Worm (Caenorhabditis elegans) whole organism, late embryonic: Measurements from ENCODE around the gene F53F4.4.

ENCODE experiments used
- C08G9.2 ChIP-seq: sonication (generic microtip); optimal IDR thresholded peaks from 2 replicates; lab custom pipeline; 2016; ENCODE audit warnings: mild to moderate bottlenecking, missing genetic modification characterization, moderate library complexity, missing compliant biosample characterization
- C38D4.7 ChIP-seq: fragments of 200-800 bp; sonication (Bioruptor generic); optimal IDR thresholded peaks from 2 replicates; lab custom pipeline; 2018; ENCODE audit warnings: mild to moderate bottlenecking, missing genetic modification characterization, moderate library complexity, missing compliant biosample characterization
- F13H6.1 ChIP-seq: sonication (generic microtip); optimal IDR thresholded peaks from 2 replicates; lab custom pipeline; 2016; ENCODE audit warnings: missing genetic modification characterization, missing compliant biosample characterization
- K02D7.2 ChIP-seq: sonication (generic microtip); optimal IDR thresholded peaks from 2 replicates; lab custom pipeline; 2017; ENCODE audit warnings: mild to moderate bottlenecking, missing genetic modification characterization, missing compliant biosample characterization
- ahr-1 ChIP-seq: sonication (generic microtip); optimal IDR thresholded peaks from 2 replicates; lab custom pipeline; 2016; ENCODE audit warnings: missing genetic modification characterization, missing compliant biosample characterization
- ama-1 ChIP-seq: fragments of 150-350 bp; optimal IDR thresholded peaks from 2 replicates; lab custom pipeline; 2014
- ceh-14 ChIP-seq: sonication (generic microtip); optimal IDR thresholded peaks from 2 replicates; lab custom pipeline; 2016; ENCODE audit warnings: missing genotype, missing genetic modification characterization, missing compliant biosample characterization
- ceh-18 ChIP-seq: sonication (generic microtip); optimal IDR thresholded peaks from 2 replicates; lab custom pipeline; 2016; ENCODE audit warnings: missing genetic modification characterization, missing compliant biosample characterization
- ceh-19 ChIP-seq: fragments of 200-800 bp; sonication (Bioruptor generic); optimal IDR thresholded peaks from 2 replicates; lab custom pipeline; 2018; ENCODE audit warnings: mild to moderate bottlenecking, missing genetic modification characterization, missing compliant biosample characterization
- ceh-22 ChIP-seq: sonication (generic microtip); optimal IDR thresholded peaks from 2 replicates; lab custom pipeline; 2017; ENCODE audit warnings: missing biosample characterization, missing genetic modification characterization
- ceh-24 ChIP-seq: sonication (generic microtip); optimal IDR thresholded peaks from 2 replicates; lab custom pipeline; 2016; ENCODE audit warnings: mild to moderate bottlenecking, missing genetic modification characterization, missing compliant biosample characterization
- ceh-30 ChIP-seq: fragments of 150-350 bp; optimal IDR thresholded peaks from 2 replicates; lab custom pipeline; 2014; ENCODE audit warnings: missing biosample characterization, missing genetic modification characterization
- ceh-31 ChIP-seq: sonication (generic microtip); optimal IDR thresholded peaks from 2 replicates; lab custom pipeline; 2016; ENCODE audit warnings: missing genetic modification characterization, missing compliant biosample characterization
- ceh-45 ChIP-seq: fragments of 200-800 bp; sonication (Bioruptor generic); IDR thresholded peaks from 2 replicates; pipeline ENCODE4 v1.3.6; 2022; ENCODE audit warnings: missing genetic modification reagents, missing genetic modification characterization, missing compliant biosample characterization
- ceh-48 ChIP-seq: sonication (generic microtip); optimal IDR thresholded peaks from 2 replicates; lab custom pipeline; 2016; ENCODE audit warnings: missing genetic modification characterization, inconsistent platforms, missing compliant biosample characterization
- ceh-6 ChIP-seq: fragments of 200-800 bp; sonication (Bioruptor generic); optimal IDR thresholded peaks from 2 replicates; lab custom pipeline; 2018; ENCODE audit warnings: mild to moderate bottlenecking, missing genetic modification characterization, missing compliant biosample characterization
- ceh-9 ChIP-seq: sonication (generic microtip); optimal IDR thresholded peaks from 2 replicates; lab custom pipeline; 2016; ENCODE audit warnings: mild to moderate bottlenecking, missing genetic modification characterization, inconsistent platforms, missing compliant biosample characterization
- che-1 ChIP-seq: sonication (generic microtip); optimal IDR thresholded peaks from 2 replicates; lab custom pipeline; 2016; ENCODE audit warnings: mild to moderate bottlenecking, missing genetic modification characterization, missing compliant biosample characterization
- dmd-4 ChIP-seq: sonication (generic microtip); optimal IDR thresholded peaks from 2 replicates; lab custom pipeline; 2016; ENCODE audit warnings: borderline replicate concordance, missing genetic modification characterization, missing compliant biosample characterization
- dve-1 ChIP-seq: sonication (generic microtip); optimal IDR thresholded peaks from 2 replicates; lab custom pipeline; 2017; ENCODE audit warnings: antibody characterized with exemption, mild to moderate bottlenecking, missing genetic modification characterization, missing compliant biosample characterization
- elt-2 ChIP-seq: sonication (generic microtip); optimal IDR thresholded peaks from 2 replicates; lab custom pipeline; 2016; ENCODE audit warnings: missing genetic modification reagents, missing genetic modification characterization, missing compliant biosample characterization
- ets-4 ChIP-seq: sonication (generic microtip); optimal IDR thresholded peaks from 2 replicates; lab custom pipeline; 2016; ENCODE audit warnings: missing genetic modification characterization, missing compliant biosample characterization
- fkh-10 ChIP-seq: fragments of 150-350 bp; optimal IDR thresholded peaks from 2 replicates; lab custom pipeline; 2014; ENCODE audit warnings: missing biosample characterization, missing genetic modification reagents, missing genetic modification characterization
- fkh-6 ChIP-seq: sonication (generic microtip); optimal IDR thresholded peaks from 2 replicates; lab custom pipeline; 2016; ENCODE audit warnings: missing genetic modification characterization, missing compliant biosample characterization
- gmeb-2 ChIP-seq: sonication (generic microtip); optimal IDR thresholded peaks from 2 replicates; lab custom pipeline; 2016; ENCODE audit warnings: missing genetic modification characterization, inconsistent platforms, missing compliant biosample characterization
- hlh-13 ChIP-seq: fragments of 200-800 bp; sonication (Bioruptor generic); optimal IDR thresholded peaks from 2 replicates; lab custom pipeline; 2018; ENCODE audit warnings: mild to moderate bottlenecking, missing genetic modification characterization, missing compliant biosample characterization
- hlh-15 ChIP-seq: sonication (generic microtip); optimal IDR thresholded peaks from 2 replicates; lab custom pipeline; 2016; ENCODE audit warnings: missing genetic modification characterization, missing compliant biosample characterization
- hlh-30 ChIP-seq: sonication (generic microtip); optimal IDR thresholded peaks from 2 replicates; lab custom pipeline; 2017; ENCODE audit warnings: antibody characterized with exemption, missing genetic modification characterization, missing compliant biosample characterization; ENCODE audit not compliant: insufficient read depth
- hlh-6 ChIP-seq: sonication (generic microtip); optimal IDR thresholded peaks from 2 replicates; lab custom pipeline; 2016; ENCODE audit warnings: missing genotype, missing genetic modification characterization, missing compliant biosample characterization
- hlh-8 ChIP-seq: sonication (generic microtip); optimal IDR thresholded peaks from 2 replicates; lab custom pipeline; 2016; ENCODE audit warnings: missing genotype, missing genetic modification characterization, missing compliant biosample characterization
- lin-11 ChIP-seq: fragments of 200-800 bp; sonication (Bioruptor generic); optimal IDR thresholded peaks from 2 replicates; lab custom pipeline; 2018; ENCODE audit warnings: mild to moderate bottlenecking, missing genetic modification characterization, missing compliant biosample characterization
- madf-2 ChIP-seq: sonication (generic microtip); optimal IDR thresholded peaks from 2 replicates; lab custom pipeline; 2017; ENCODE audit warnings: missing genetic modification characterization, missing compliant biosample characterization
- mec-3 ChIP-seq: sonication (generic microtip); optimal IDR thresholded peaks from 2 replicates; lab custom pipeline; 2016; ENCODE audit warnings: borderline replicate concordance, missing genetic modification characterization, missing compliant biosample characterization
- nhr-11 ChIP-seq: fragments of 150-350 bp; optimal IDR thresholded peaks from 2 replicates; lab custom pipeline; 2014; ENCODE audit warnings: missing biosample characterization, missing genetic modification characterization
- nhr-232 ChIP-seq: sonication (generic microtip); optimal IDR thresholded peaks from 2 replicates; lab custom pipeline; 2016; ENCODE audit warnings: missing genetic modification characterization, missing compliant biosample characterization
- odd-2 ChIP-seq: sonication (generic microtip); optimal IDR thresholded peaks from 2 replicates; lab custom pipeline; 2017; ENCODE audit warnings: antibody characterized with exemption, mild to moderate bottlenecking, missing genetic modification characterization, missing compliant biosample characterization
- pag-3 ChIP-seq: sonication (generic microtip); optimal IDR thresholded peaks from 2 replicates; lab custom pipeline; 2016; ENCODE audit warnings: missing compliant biosample characterization, missing genetic modification characterization, borderline replicate concordance
- pat-9 ChIP-seq: fragments of 200-800 bp; sonication (Bioruptor generic); optimal IDR thresholded peaks from 2 replicates; lab custom pipeline; 2018; ENCODE audit warnings: mild to moderate bottlenecking, missing genetic modification characterization, moderate library complexity, missing compliant biosample characterization
- pha-2 ChIP-seq: sonication (generic microtip); optimal IDR thresholded peaks from 2 replicates; lab custom pipeline; 2017; ENCODE audit warnings: mild to moderate bottlenecking, missing genetic modification characterization, missing compliant biosample characterization
- pros-1 ChIP-seq: fragments of 150-350 bp; optimal IDR thresholded peaks from 2 replicates; lab custom pipeline; 2014; ENCODE audit warnings: missing biosample characterization, missing genetic modification reagents, missing genetic modification characterization
- ref-2 ChIP-seq: sonication (generic microtip); optimal IDR thresholded peaks from 2 replicates; lab custom pipeline; 2016; ENCODE audit warnings: missing genetic modification characterization, missing compliant biosample characterization
- rnt-1 ChIP-seq: sonication (generic microtip); optimal IDR thresholded peaks from 2 replicates; lab custom pipeline; 2016; ENCODE audit warnings: missing genetic modification characterization, missing compliant biosample characterization
- sdc-2 ChIP-seq: sonication (generic microtip); optimal IDR thresholded peaks from 2 replicates; lab custom pipeline; 2016; ENCODE audit warnings: missing genotype, missing genetic modification characterization, missing compliant biosample characterization
- syd-9 ChIP-seq: sonication (generic microtip); optimal IDR thresholded peaks from 2 replicates; lab custom pipeline; 2016; ENCODE audit warnings: mild to moderate bottlenecking, missing genetic modification characterization, moderate library complexity, missing compliant biosample characterization
- tbx-2 ChIP-seq: sonication (generic microtip); optimal IDR thresholded peaks from 2 replicates; lab custom pipeline; 2016; ENCODE audit warnings: missing genetic modification characterization, missing compliant biosample characterization
- ttx-3 ChIP-seq: sonication (generic microtip); optimal IDR thresholded peaks from 2 replicates; lab custom pipeline; 2016; ENCODE audit warnings: missing genetic modification reagents, missing genetic modification characterization, missing compliant biosample characterization
- unc-3 ChIP-seq, 2 experiments: fragments of 200-800 bp in 1 of 2; sonication (Bioruptor generic) in 1 of 2; sonication (generic microtip) in 1 of 2; conservative IDR thresholded peaks in 1 of 2; optimal IDR thresholded peaks in 1 of 2; 2 replicates each; pipeline versions ENCODE4 v1.3.6 to Lab custom; 2016 to 2022; ENCODE audit warnings: missing compliant biosample characterization in 2 of 2, missing genetic modification characterization in 2 of 2, missing genetic modification reagents in 1 of 2
- unc-55 ChIP-seq: sonication (generic microtip); optimal IDR thresholded peaks from 2 replicates; lab custom pipeline; 2017; ENCODE audit warnings: missing biosample characterization, missing genetic modification reagents, missing genetic modification characterization
- zip-5 ChIP-seq: sonication (generic microtip); optimal IDR thresholded peaks from 2 replicates; lab custom pipeline; 2016; ENCODE audit warnings: missing genetic modification characterization, missing compliant biosample characterization
- ztf-16 ChIP-seq: sonication (generic microtip); optimal IDR thresholded peaks from 2 replicates; lab custom pipeline; 2017; ENCODE audit warnings: missing genetic modification characterization, missing compliant biosample characterization

The F53F4.4 gene

DNA sequence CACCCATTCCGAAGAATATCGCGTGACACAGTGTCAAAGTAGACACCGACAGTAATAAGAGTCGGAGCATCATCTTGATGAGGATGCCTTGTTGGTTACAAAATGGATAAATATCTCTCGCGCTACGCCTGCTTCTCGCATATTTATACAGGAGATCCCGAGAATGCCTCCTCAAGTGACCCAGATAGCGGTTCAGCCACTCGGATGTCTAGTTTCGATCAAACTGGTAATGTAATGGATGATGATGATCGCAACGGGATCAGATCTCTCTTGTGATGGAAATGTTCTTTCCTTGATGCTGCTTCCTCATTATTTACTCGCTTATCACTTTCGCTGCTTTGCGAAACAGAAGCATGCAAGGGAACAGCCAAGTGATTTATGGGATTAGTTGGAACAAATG lies 29.3 kb upstream of the F53F4.4 start, which contains the start of gene grl-17:
Gene grl-17 (minus strand): TSS at position 101 of the 400 bp plus-strand sequence.
- TF ChIP-seq ceh-18 (tag; lab: Kevin White, UChicago) = no peak
- TF ChIP-seq ets-4 = no peak
- no peak for TF ChIP-seq K02D7.2 (tag; lab: Kevin White, UChicago)
- no peak for TF ChIP-seq tbx-2 (tag; lab: Kevin White, UChicago)
- no peak for TF ChIP-seq lin-11 (tag; lab: Kevin White, UChicago)
- no peak for TF ChIP-seq ceh-19 (GFP tag; lab: Kevin White, UChicago)
- TF ChIP-seq ceh-48 (tag; lab: Kevin White, UChicago) = no peak
- TF ChIP-seq syd-9 (tag; lab: Kevin White, UChicago) = no peak
- TF ChIP-seq ttx-3 (tag; lab: Kevin White, UChicago) = no peak

- TF ChIP-seq odd-2 (tag; lab: Kevin White, UChicago) (no peak), pat-9 (no peak), ceh-45 (GFP tag; lab: Robert Waterston, UW) (no peak), ceh-18 (tag; lab: Kevin White, UChicago) (peak; percentile 51), ztf-16 (tag; lab: Kevin White, UChicago) (no peak), ceh-14 (tag; lab: Kevin White, UChicago) (no peak), gmeb-2 (tag; lab: Kevin White, UChicago) (no peak), C38D4.7 (GFP tag; lab: Kevin White, UChicago) (no peak), pha-2 (tag; lab: Kevin White, UChicago) (no peak), ceh-24 (tag; lab: Kevin White, UChicago) (no peak), hlh-6 (tag; lab: Kevin White, UChicago) (no peak), rnt-1 (tag; lab: Kevin White, UChicago) (no peak), madf-2 (tag; lab: Kevin White, UChicago) (no peak), pros-1 (tag; lab: Kevin White, UChicago) (no peak), ceh-22 (tag; lab: Kevin White, UChicago) (peak; percentile 12), C08G9.2 (tag; lab: Kevin White, UChicago) (no peak), ama-1 (lab: Kevin White, UChicago) (no peak), unc-3 (GFP tag; conservative IDR thresholded peaks at IDR 0.05; lab: Robert Waterston, UW) (no peak), unc-3 (tag; optimal IDR thresholded peaks at IDR 0.05; lab: Kevin White, UChicago) (no peak), syd-9 (tag; lab: Kevin White, UChicago) (no peak), ceh-48 (tag; lab: Kevin White, UChicago) (peak; percentile 26), unc-55 (GFP tag; lab: Kevin White, UChicago) (peak; percentile 45), F13H6.1 (tag; lab: Kevin White, UChicago) (no peak), nhr-232 (tag; lab: Kevin White, UChicago) (no peak), mec-3 (tag; lab: Kevin White, UChicago) (no peak), zip-5 (tag; lab: Kevin White, UChicago) (no peak), ahr-1 (tag; lab: Kevin White, UChicago) (no peak), ceh-19 (GFP tag; lab: Kevin White, UChicago) (no peak), ceh-31 (tag; lab: Kevin White, UChicago) (peak; percentile 49), tbx-2 (tag; lab: Kevin White, UChicago) (peak; percentile 26), ref-2 (tag; lab: Kevin White, UChicago) (no peak), ceh-9 (tag; lab: Kevin White, UChicago) (no peak), ceh-6 (no peak), ceh-30 (tag; lab: Kevin White, UChicago) (no peak), hlh-8 (tag; lab: Kevin White, UChicago) (no peak), che-1 (tag; lab: Kevin White, UChicago) (no peak), sdc-2 (tag; lab: Kevin White, UChicago) (no peak), pag-3 (tag; lab: Kevin White, UChicago) (no peak), fkh-6 (no peak), ets-4 (no peak), dmd-4 (tag; lab: Kevin White, UChicago) (no peak), nhr-11 (tag; lab: Kevin White, UChicago) (no peak), ttx-3 (tag; lab: Kevin White, UChicago) (no peak), hlh-13 (no peak), hlh-30 (tag; lab: Kevin White, UChicago) (peak; percentile 94), dve-1 (tag; lab: Kevin White, UChicago) (no peak), elt-2 (tag; lab: Kevin White, UChicago) (peak; percentile 64), hlh-15 (tag; lab: Kevin White, UChicago) (no peak), fkh-10 (GFP tag; lab: Kevin White, UChicago) (no peak)
Observed at ce11 chrV:13565197-13565596, 28.0 kb upstream of the F53F4.4 start.
